Worm (Caenorhabditis elegans): ENCODE data around the gene atg-7.

ce11 chrIV:11097795-11098194 is 16.9 kb upstream of the atg-7 start, which contains the start of gene M7.12:
- TF ChIP-seq flt-1 (GFP tag; IDR thresholded peaks at IDR 0.05) (no peak), ztf-29 (GFP tag; IDR thresholded peaks at IDR 0.05) (no peak), tab-1 (GFP tag; IDR thresholded peaks at IDR 0.05) (no peak), T22C8.4 (GFP tag; IDR thresholded peaks at IDR 0.05) (no peak), ztf-23 (GFP tag; IDR thresholded peaks at IDR 0.05) (no peak), cog-1 (tag; optimal IDR thresholded peaks at IDR 0.05) (no peak), med-1 (GFP tag; optimal IDR thresholded peaks at IDR 0.05; ENCODE audit: insufficient read depth) (no peak), klf-2 (GFP tag; conservative IDR thresholded peaks at IDR 0.05) (no peak)
